Worm (Caenorhabditis elegans): ENCODE data around the gene hlh-12.
A peak's percentile ranks its signal among the peaks of the same experiment; 100 is the strongest.

hlh-12 gene

DNA sequence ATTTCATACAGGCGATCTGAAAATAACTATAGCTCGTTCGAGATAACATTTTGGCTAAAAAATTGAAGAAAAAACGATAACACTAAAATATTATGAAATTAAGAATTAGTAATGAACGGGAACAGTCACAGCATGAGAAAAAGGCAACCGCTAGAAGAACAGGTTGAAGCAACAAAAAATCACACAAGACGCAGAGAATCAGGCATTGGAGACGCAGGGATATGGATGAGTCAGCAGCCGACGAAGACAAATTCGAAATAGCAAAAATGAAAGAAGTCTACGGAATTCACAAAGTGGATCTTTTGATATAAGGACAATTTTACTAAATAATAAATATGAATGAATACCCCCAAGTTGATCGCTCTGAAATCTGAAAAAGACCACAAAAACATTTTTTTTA is 31.3 kb upstream of the hlh-12 start, which contains the start of gene tag-77:
TSS of gene tag-77 (minus strand) at position 15 of the 400 bp plus-strand sequence.
- TF ChIP-seq lin-26 (GFP tag; IDR thresholded peaks at IDR 0.05) (0 out of 2 replicates have a peak, but pooled peaks have one; percentile 50), ets-4 (GFP tag; optimal IDR thresholded peaks at IDR 0.05) (no peak), pha-4 (tag; optimal IDR thresholded peaks at IDR 0.05) (no peak), fkh-3 (tag; optimal IDR thresholded peaks at IDR 0.05) (no peak), T26A5.8 (tag; optimal IDR thresholded peaks at IDR 0.05) (no peak), B0336.3 (GFP tag; IDR thresholded peaks at IDR 0.05) (0 out of 2 replicates have a peak, but pooled peaks have one; percentile 21), nfyb-1 (GFP tag; IDR thresholded peaks at IDR 0.05) (no peak), egrh-3 (GFP tag; IDR thresholded peaks at IDR 0.05) (no peak), snpc-4 (GFP tag; optimal IDR thresholded peaks at IDR 0.05) (no peak), snpc-4 (tag; optimal IDR thresholded peaks at IDR 0.05) (peak in 1 of 4 experiments; percentile 17), madf-6 (GFP tag; IDR thresholded peaks at IDR 0.05) (0 out of 2 replicates have a peak, but pooled peaks have one; percentile 31), F57C9.4 (tag; optimal IDR thresholded peaks at IDR 0.05) (no peak), cebp-1 (GFP tag; IDR thresholded peaks at IDR 0.05) (no peak), cebp-1 (tag; optimal IDR thresholded peaks at IDR 0.05) (peak; percentile 60)

- TF ChIP-seq snpc-4 (GFP tag; optimal IDR thresholded peaks at IDR 0.05) (no peak), snpc-4 (tag; optimal IDR thresholded peaks at IDR 0.05) (no peak), egl-18 (GFP tag; IDR thresholded peaks at IDR 0.05) (no peak), mcd-1 (GFP tag; IDR thresholded peaks at IDR 0.05) (no peak), rpc-1 (optimal IDR thresholded peaks at IDR 0.05) (no peak), rpc-1 (tag; optimal IDR thresholded peaks at IDR 0.05) (no peak), unc-62 (GFP tag; optimal IDR thresholded peaks at IDR 0.05) (no peak), F55B11.4 (tag; optimal IDR thresholded peaks at IDR 0.05; ENCODE audit: borderline replicate concordance, insufficient read depth) (no peak), rcor-1 (GFP tag; IDR thresholded peaks at IDR 0.05) (no peak), bed-1 (GFP tag; IDR thresholded peaks at IDR 0.05) (no peak), lin-54 (GFP tag; optimal IDR thresholded peaks at IDR 0.05) (no peak), ccch-3 (GFP tag; optimal IDR thresholded peaks at IDR 0.05) (no peak), madf-3 (GFP tag; IDR thresholded peaks at IDR 0.05) (no peak)
These were observed 26.8 kb upstream of the hlh-12 start for ce11 chrIV:8506034-8506433.

DNA sequence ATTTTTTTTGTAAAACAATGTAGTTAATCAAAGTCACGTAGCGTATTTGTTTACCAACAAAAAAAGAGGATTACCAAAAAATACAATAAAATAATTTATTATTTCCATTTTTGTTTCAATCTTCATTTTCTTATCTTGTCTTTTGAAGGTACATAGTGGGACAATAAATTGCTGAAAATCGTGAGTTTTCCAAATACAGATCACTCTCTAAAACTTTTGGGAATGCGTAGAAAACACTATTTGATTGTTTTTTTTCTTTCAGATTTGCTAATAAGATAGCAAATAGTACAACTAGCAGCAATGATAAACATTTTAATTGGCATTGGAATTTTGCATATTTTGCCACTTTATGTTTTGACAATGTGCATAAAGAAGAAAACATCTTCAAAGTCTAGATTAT is 22.1 kb upstream of the hlh-12 start, which contains the start of gene C28C12.1:
TSS of gene C28C12.1 (plus strand) at position 301 of the 400 bp plus-strand sequence.
- TF ChIP-seq K12H6.12 (tag; optimal IDR thresholded peaks at IDR 0.05), result no peak
- no peak for TF ChIP-seq madf-3 (GFP tag; IDR thresholded peaks at IDR 0.05)
- TF ChIP-seq xnd-1 (tag; optimal IDR thresholded peaks at IDR 0.05), result no peak
- no peak for TF ChIP-seq sdz-38 (tag; optimal IDR thresholded peaks at IDR 0.05)
- no peak for TF ChIP-seq B0019.2 (GFP tag; conservative IDR thresholded peaks at IDR 0.05)
- TF ChIP-seq lsl-1 (GFP tag; optimal IDR thresholded peaks at IDR 0.05), result no peak
- TF ChIP-seq fkh-3 (tag; optimal IDR thresholded peaks at IDR 0.05), result no peak

DNA sequence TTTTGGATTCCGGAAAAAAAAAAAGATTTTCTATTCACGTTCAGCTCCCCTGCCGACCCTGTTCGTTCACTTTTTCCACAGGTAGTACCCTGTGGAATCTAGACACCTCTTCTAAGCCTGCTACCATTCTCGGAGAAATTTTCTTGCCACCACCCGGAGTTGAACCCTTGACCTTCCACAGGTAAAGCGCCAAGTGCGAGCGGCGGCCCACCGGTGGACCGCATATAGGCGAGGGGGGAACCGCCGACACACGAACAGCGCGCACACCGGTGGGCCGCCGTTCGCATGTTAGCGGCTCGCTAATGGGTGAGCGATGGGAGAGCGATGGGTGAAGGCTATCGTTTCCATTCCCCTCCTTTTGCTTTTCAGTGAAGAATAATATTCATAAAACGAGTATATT is 21.3 kb upstream of the hlh-12 start:
- TF ChIP-seq F37B4.10 (GFP tag; IDR thresholded peaks at IDR 0.05) (0 out of 2 replicates have a peak, but pooled peaks have one; percentile 54), madf-6 (GFP tag; IDR thresholded peaks at IDR 0.05) (peak; percentile 5; the same call in 1 of the 2 replicates), egrh-3 (GFP tag; IDR thresholded peaks at IDR 0.05) (peak; percentile 71; the same call in 1 of the 2 replicates)

ce11 chrIV:8499956-8500355 is 20.7 kb upstream of the hlh-12 start:
- TF ChIP-seq madf-3 (GFP tag; IDR thresholded peaks at IDR 0.05) (0 out of 2 replicates have a peak, but pooled peaks have one; percentile 58), D2030.7 (GFP tag; IDR thresholded peaks at IDR 0.05) (peak; percentile 75), B0336.3 (GFP tag; IDR thresholded peaks at IDR 0.05) (peak; percentile 44; the same call in 1 of the 2 replicates), tbp1 (GFP tag; optimal IDR thresholded peaks at IDR 0.05) (peak; percentile 4), Y79H2A.3 (GFP tag; conservative IDR thresholded peaks at IDR 0.05) (peak; percentile 78; the same call in 1 of the 2 replicates), cebp-1 (GFP tag; IDR thresholded peaks at IDR 0.05) (no peak), cebp-1 (tag; optimal IDR thresholded peaks at IDR 0.05) (peak; percentile 13), hsf-1 (GFP tag; IDR thresholded peaks at IDR 0.05) (peak; percentile 85), lag-1 (GFP tag; IDR thresholded peaks at IDR 0.05) (no peak), F33H1.4 (GFP tag; IDR thresholded peaks at IDR 0.05) (peak; percentile 41), F23B12.7 (tag; optimal IDR thresholded peaks at IDR 0.05; ENCODE audit: insufficient read depth) (no peak), lin-54 (GFP tag; optimal IDR thresholded peaks at IDR 0.05) (peak; percentile 17), let-526 (GFP tag; IDR thresholded peaks at IDR 0.05) (no peak), C17E4.6 (GFP tag; IDR thresholded peaks at IDR 0.05) (0 out of 2 replicates have a peak, but pooled peaks have one; percentile 62), ekl-4 (GFP tag; IDR thresholded peaks at IDR 0.05) (peak; percentile 51; the same call in 1 of the 2 replicates), madf-6 (GFP tag; IDR thresholded peaks at IDR 0.05) (peak; percentile 68), Y95B8A.8 (GFP tag; IDR thresholded peaks at IDR 0.05) (peak; percentile 80; the same call in 1 of the 2 replicates)

All from whole organism, young adult.